Fruit fly (Drosophila melanogaster) whole organism, embryonic: ENCODE data around the gene Glg1.
A peak's percentile ranks its signal among the peaks of the same experiment; 100 is the strongest.

Source experiments
- Bgb ChIP-seq: fragments of 200-800 bp; sonication (Bioruptor generic); IDR thresholded peaks from 2 replicates; pipeline ENCODE4 v1.3.6; 2022; ENCODE audit warnings: missing biosample characterization, missing genetic modification characterization; ENCODE audit not compliant: partially characterized antibody
- CG10366 ChIP-seq: fragments of 200-800 bp; sonication (Bioruptor generic); IDR thresholded peaks from 2 replicates; pipeline ENCODE4 v1.3.6; 2022; ENCODE audit warnings: missing biosample characterization, missing genetic modification characterization
- CG11398 ChIP-seq: fragments of 200-800 bp; sonication (Bioruptor generic); optimal IDR thresholded peaks from 2 replicates; lab custom pipeline; 2016; ENCODE audit warnings: missing biosample characterization, missing genetic modification characterization
- CG11560 ChIP-seq: fragments of 200-800 bp; sonication (Bioruptor generic); IDR thresholded peaks from 3 replicates; pipeline ENCODE4 v1.3.6; 2022; ENCODE audit warnings: missing biosample characterization, missing genetic modification characterization
- CG12942 ChIP-seq: fragments of 200-800 bp; sonication (Bioruptor generic); optimal IDR thresholded peaks from 3 replicates; lab custom pipeline; 2016; ENCODE audit warnings: missing biosample characterization, missing genetic modification characterization
- CG13296 ChIP-seq: fragments of 200-800 bp; sonication (Bioruptor generic); optimal IDR thresholded peaks from 3 replicates; lab custom pipeline; 2018; ENCODE audit warnings: missing biosample characterization, mild to moderate bottlenecking, missing genetic modification characterization
- CG13624 ChIP-seq: fragments of 200-800 bp; sonication (Bioruptor generic); optimal IDR thresholded peaks from 2 replicates; lab custom pipeline; 2016; ENCODE audit warnings: missing biosample characterization, missing genetic modification characterization
- CG14965 ChIP-seq: fragments of 200-800 bp; sonication (Bioruptor generic); optimal IDR thresholded peaks from 2 replicates; lab custom pipeline; 2016; ENCODE audit warnings: missing biosample characterization, missing genetic modification characterization, borderline replicate concordance
- CG15269 ChIP-seq: fragments of 200-800 bp; sonication (Bioruptor generic); optimal IDR thresholded peaks from 2 replicates; lab custom pipeline; 2018; ENCODE audit warnings: missing biosample characterization, mild to moderate bottlenecking, missing genetic modification characterization, moderate library complexity
- CG1529 ChIP-seq: fragments of 200-800 bp; sonication (Bioruptor generic); optimal IDR thresholded peaks from 3 replicates; lab custom pipeline; 2018; ENCODE audit warnings: missing biosample characterization, missing genetic modification characterization
- CG15696 ChIP-seq: fragments of 200-800 bp; sonication (Bioruptor generic); optimal IDR thresholded peaks from 2 replicates; lab custom pipeline; 2019; ENCODE audit warnings: missing biosample characterization, mild to moderate bottlenecking, missing genetic modification characterization, moderate library complexity
- CG17186 ChIP-seq: fragments of 200-800 bp; sonication (Bioruptor generic); optimal IDR thresholded peaks from 3 replicates; lab custom pipeline; 2017; ENCODE audit warnings: missing biosample characterization, missing genetic modification reagents, missing genetic modification characterization
- CG17328 ChIP-seq: fragments of 200-800 bp; sonication (Bioruptor generic); IDR thresholded peaks from 2 replicates; pipeline ENCODE4 v1.3.6; 2022; ENCODE audit warnings: missing biosample characterization, missing genetic modification characterization
- CG17912 ChIP-seq: fragments of 200-800 bp; sonication (Bioruptor generic); optimal IDR thresholded peaks from 2 replicates; lab custom pipeline; 2018; ENCODE audit warnings: missing biosample characterization, mild to moderate bottlenecking, missing genetic modification characterization
- CG30431 ChIP-seq: fragments of 200-800 bp; sonication (Bioruptor generic); optimal IDR thresholded peaks from 2 replicates; lab custom pipeline; 2017; ENCODE audit warnings: missing biosample characterization, missing genetic modification characterization
- CG5953 ChIP-seq: fragments of 200-800 bp; sonication (Bioruptor generic); IDR thresholded peaks from 2 replicates; pipeline ENCODE4 v1.3.6; 2022; ENCODE audit warnings: missing biosample characterization, missing genetic modification characterization
- CG6689 ChIP-seq: fragments of 200-800 bp; sonication (Bioruptor generic); IDR thresholded peaks from 2 replicates; pipeline ENCODE4 v1.3.6; 2022; ENCODE audit warnings: missing biosample characterization, missing genetic modification characterization
- CG8765 ChIP-seq: fragments of 200-800 bp; sonication (Bioruptor generic); IDR thresholded peaks from 2 replicates; pipeline ENCODE4 v1.3.6; 2022; ENCODE audit warnings: missing biosample characterization, missing genetic modification characterization
- CG8924 ChIP-seq: fragments of 200-800 bp; optimal IDR thresholded peaks from 3 replicates; lab custom pipeline; 2019; ENCODE audit warnings: missing biosample characterization, mild to moderate bottlenecking, missing genetic modification characterization, moderate library complexity
- CG9609 ChIP-seq: fragments of 200-800 bp; sonication (Bioruptor generic); optimal IDR thresholded peaks from 3 replicates; lab custom pipeline; 2016; ENCODE audit warnings: missing biosample characterization, missing genetic modification characterization
- CG9876 ChIP-seq: fragments of 200-800 bp; sonication (Bioruptor generic); optimal IDR thresholded peaks from 2 replicates; lab custom pipeline; 2016; ENCODE audit warnings: missing biosample characterization, missing genetic modification characterization
- CTCF ChIP-seq: fragments of 200-800 bp; sonication (Bioruptor generic); optimal IDR thresholded peaks from 2 replicates; lab custom pipeline; 2017; ENCODE audit warnings: missing biosample characterization, mild to moderate bottlenecking, missing genetic modification characterization, moderate library complexity
- CkIIα-i1 ChIP-seq: fragments of 200-800 bp; sonication (Bioruptor generic); IDR thresholded peaks from 2 replicates; pipeline ENCODE4 v1.3.6; 2022; ENCODE audit warnings: missing biosample characterization, missing genetic modification characterization
- CrebB ChIP-seq: fragments of 200-800 bp; sonication (Bioruptor generic); optimal IDR thresholded peaks from 3 replicates; lab custom pipeline; 2018; ENCODE audit warnings: missing biosample characterization, mild to moderate bottlenecking, missing genetic modification characterization
- D19A ChIP-seq: fragments of 200-800 bp; optimal IDR thresholded peaks from 3 replicates; lab custom pipeline; 2019; ENCODE audit warnings: missing biosample characterization, mild to moderate bottlenecking, missing genetic modification characterization, moderate library complexity
- Ets65A ChIP-seq: fragments of 200-800 bp; sonication (Bioruptor generic); peaks from one replicate; lab custom pipeline; 2016; ENCODE audit warnings: missing biosample characterization, missing genetic modification characterization
- HLH3B ChIP-seq: fragments of 200-800 bp; sonication (Bioruptor generic); IDR thresholded peaks from 2 replicates; pipeline ENCODE4 v1.3.6; 2022; ENCODE audit warnings: missing biosample characterization, missing genetic modification characterization
- Hand ChIP-seq: fragments of 200-800 bp; sonication (Bioruptor generic); optimal IDR thresholded peaks from 2 replicates; lab custom pipeline; 2017; ENCODE audit warnings: mild to moderate bottlenecking, missing biosample characterization, missing genetic modification reagents, missing genetic modification characterization
- HmgZ ChIP-seq: fragments of 200-800 bp; sonication (Bioruptor generic); optimal IDR thresholded peaks from 2 replicates; lab custom pipeline; 2018; ENCODE audit warnings: missing biosample characterization, mild to moderate bottlenecking, missing genetic modification characterization
- Hr39 ChIP-seq: fragments of >200 bp; optimal IDR thresholded peaks from 2 replicates; lab custom pipeline; 2017
- Med ChIP-seq: fragments of 200-800 bp; sonication (Bioruptor generic); peaks from one replicate; lab custom pipeline; 2016; ENCODE audit warnings: missing biosample characterization, missing genetic modification characterization, mild to moderate bottlenecking, inconsistent platforms, moderate library complexity
- Oaz ChIP-seq: fragments of 200-800 bp; sonication (Bioruptor generic); IDR thresholded peaks from 2 replicates; pipeline ENCODE4 v1.3.6; 2022; ENCODE audit warnings: missing biosample characterization, missing genetic modification characterization
- Optix ChIP-seq: fragments of 200-800 bp; sonication (Bioruptor generic); IDR thresholded peaks from 3 replicates; pipeline ENCODE4 v1.3.6; 2022; ENCODE audit warnings: missing biosample characterization, missing genetic modification characterization
- ase ChIP-seq: fragments of 200-800 bp; sonication (Bioruptor generic); IDR thresholded peaks from 3 replicates; pipeline ENCODE4 v1.3.6; 2022; ENCODE audit warnings: missing biosample characterization, missing genetic modification characterization
- dan ChIP-seq: fragments of 200-800 bp; sonication (Bioruptor generic); IDR thresholded peaks from 2 replicates; pipeline ENCODE4 v1.3.6; 2022; ENCODE audit warnings: missing biosample characterization, missing genetic modification characterization
- dati ChIP-seq: fragments of 200-800 bp; sonication (Bioruptor generic); IDR thresholded peaks from 2 replicates; pipeline ENCODE4 v1.3.6; 2022; ENCODE audit warnings: missing biosample characterization, missing genetic modification characterization
- fru ChIP-seq: fragments of >200 bp; optimal IDR thresholded peaks from 2 replicates; lab custom pipeline; 2017
- ftz-f1 ChIP-seq: fragments of 200-800 bp; sonication (Bioruptor generic); optimal IDR thresholded peaks from 2 replicates; lab custom pipeline; 2016; ENCODE audit warnings: missing biosample characterization, missing genetic modification characterization
- gce ChIP-seq: fragments of 200-800 bp; sonication (Bioruptor generic); IDR thresholded peaks from 3 replicates; pipeline ENCODE4 v1.3.6; 2022; ENCODE audit warnings: missing biosample characterization, missing genetic modification characterization
- gsb-n ChIP-seq: fragments of 200-800 bp; sonication (Bioruptor generic); optimal IDR thresholded peaks from 3 replicates; lab custom pipeline; 2018; ENCODE audit warnings: missing biosample characterization, mild to moderate bottlenecking, missing genetic modification characterization
- gt ChIP-seq: fragments of 200-800 bp; sonication (Bioruptor generic); IDR thresholded peaks from 2 replicates; pipeline ENCODE4 v1.3.6; 2022; ENCODE audit warnings: missing biosample characterization, missing genetic modification characterization
- hth ChIP-seq: fragments of >200 bp; optimal IDR thresholded peaks from 2 replicates; lab custom pipeline; 2017; ENCODE audit warnings: inconsistent platforms
- inv ChIP-seq: fragments of 200-800 bp; sonication (Bioruptor generic); IDR thresholded peaks from 2 replicates; pipeline ENCODE4 v1.3.6; 2022; ENCODE audit warnings: missing biosample characterization, missing genetic modification characterization; ENCODE audit not compliant: partially characterized antibody
- jigr1 ChIP-seq: fragments of 200-800 bp; sonication (Bioruptor generic); IDR thresholded peaks from 3 replicates; pipeline ENCODE4 v1.3.6; 2022; ENCODE audit warnings: missing biosample characterization, missing genetic modification characterization
- maf-S ChIP-seq: fragments of 200-800 bp; sonication (Bioruptor generic); optimal IDR thresholded peaks from 2 replicates; lab custom pipeline; 2016; ENCODE audit warnings: missing biosample characterization, missing genetic modification characterization
- otp ChIP-seq: fragments of 200-800 bp; sonication (Bioruptor generic); IDR thresholded peaks from 3 replicates; pipeline ENCODE4, ENCODE4 v1.3.6; 2022; ENCODE audit warnings: missing biosample characterization, missing genetic modification characterization
- repo ChIP-seq: fragments of 200-800 bp; sonication (Bioruptor generic); optimal IDR thresholded peaks from 2 replicates; lab custom pipeline; 2016; ENCODE audit warnings: missing biosample characterization, missing genetic modification characterization
- run ChIP-seq: fragments of 200-800 bp; sonication (Bioruptor generic); optimal IDR thresholded peaks from 3 replicates; lab custom pipeline; 2018; ENCODE audit warnings: missing biosample characterization, mild to moderate bottlenecking, missing genetic modification characterization
- sc ChIP-seq, 3 experiments: fragments of >200 bp in 2 of 3; fragments of 200-800 bp in 1 of 3; sonication (Bioruptor generic) in 1 of 3; optimal IDR thresholded peaks; 2 replicates in 2 of 3; 3 replicates in 1 of 3; lab custom pipeline; 2017; ENCODE audit warnings: mild to moderate bottlenecking in 1 of 3, missing biosample characterization in 1 of 3, missing genetic modification characterization in 1 of 3, missing genetic modification reagents in 1 of 3
- scrt ChIP-seq: fragments of 200-800 bp; sonication (Bioruptor generic); optimal IDR thresholded peaks from 2 replicates; lab custom pipeline; 2018; ENCODE audit warnings: missing biosample characterization, mild to moderate bottlenecking, missing genetic modification characterization, moderate library complexity
- sisA ChIP-seq: fragments of 200-800 bp; sonication (Bioruptor generic); IDR thresholded peaks from 2 replicates; pipeline ENCODE4 v1.3.6; 2022; ENCODE audit warnings: missing biosample characterization, missing genetic modification characterization
- trh ChIP-seq: fragments of 200-800 bp; sonication (Bioruptor generic); optimal IDR thresholded peaks from 2 replicates; lab custom pipeline; 2016; ENCODE audit warnings: missing biosample characterization, missing genetic modification characterization
- unpg ChIP-seq: fragments of 200-800 bp; sonication (Bioruptor generic); optimal IDR thresholded peaks from 3 replicates; lab custom pipeline; 2018; ENCODE audit warnings: missing biosample characterization, mild to moderate bottlenecking, missing genetic modification characterization, moderate library complexity

Glg1 gene

DNA sequence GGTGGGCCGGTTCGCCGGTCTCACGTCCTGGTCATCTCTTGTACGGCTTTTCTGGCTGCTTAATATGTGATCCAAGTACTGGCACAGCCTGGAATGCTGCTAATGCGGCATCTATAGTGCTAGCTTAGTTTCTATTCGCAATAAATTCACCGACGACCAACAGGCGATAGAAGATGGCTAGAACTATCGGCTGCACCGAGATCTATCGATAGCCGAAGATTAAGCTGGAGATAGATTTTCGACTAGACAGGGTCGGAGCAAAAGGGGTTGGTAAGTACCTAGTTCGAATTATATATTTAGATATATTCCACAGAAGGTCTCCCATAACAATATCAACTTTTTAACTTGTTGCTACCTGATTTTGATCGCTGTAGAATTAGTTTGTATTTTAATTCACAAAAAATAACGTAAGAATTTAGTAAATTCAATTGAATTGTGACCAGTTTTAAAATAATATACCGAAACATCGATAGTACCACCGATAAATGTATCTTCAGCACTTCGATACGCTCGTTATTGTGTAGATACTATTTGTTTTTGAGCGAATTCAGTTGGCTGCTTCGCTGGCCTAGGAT lies at the start of gene Glg1, which contains the start of gene M6 (continued):
- peak; percentile 49; the same call in 1 of the 2 replicates for TF ChIP-seq CG6689 (GFP tag; lab: Robert Waterston, UW)
- no peak for TF ChIP-seq CkIIα-i1 (GFP tag; lab: Robert Waterston, UW)
- no peak for TF ChIP-seq hth (lab: Kevin White, UChicago)
- no peak for TF ChIP-seq CG14965 (GFP tag; lab: Kevin White, UChicago)
- TF ChIP-seq ftz-f1 (GFP tag; lab: Kevin White, UChicago) = peak; percentile 12
- TF ChIP-seq CG13624 = peak; percentile 44
- TF ChIP-seq Optix (GFP tag; lab: Robert Waterston, UW) = no peak
- no peak for TF ChIP-seq otp (GFP tag; lab: Robert Waterston, UW)
- TF ChIP-seq run (tag; lab: Kevin White, UChicago) = no peak
- TF ChIP-seq CTCF = peak; percentile 63
- peak; percentile 54; the same call in 1 of the 2 replicates for TF ChIP-seq CG10366 (GFP tag; lab: Robert Waterston, UW)
- peak; percentile 94 for TF ChIP-seq Ets65A (GFP tag; lab: Kevin White, UChicago)
- peak; percentile 76 for TF ChIP-seq gsb-n (tag; lab: Kevin White, UChicago)
- TF ChIP-seq HLH3B = peak; percentile 35; the same call in 1 of the 2 replicates
- peak; percentile 17; the same call in 1 of the 2 replicates for TF ChIP-seq sisA (GFP tag; lab: Robert Waterston, UW)
- no peak for TF ChIP-seq dan (GFP tag; lab: Robert Waterston, UW)
- no peak for TF ChIP-seq CrebB (tag; lab: Kevin White, UChicago)
- TF ChIP-seq CG13296 (GFP tag; lab: Kevin White, UChicago) = peak; percentile 43
- TF ChIP-seq CG8924 (tag; lab: Kevin White, UChicago) = peak; percentile 73
- peak; percentile 47 for TF ChIP-seq maf-S
- TF ChIP-seq Med = peak; percentile 90
- TF ChIP-seq inv (GFP tag; lab: Robert Waterston, UW) = peak; percentile 92
- TF ChIP-seq CG30431 (GFP tag; lab: Kevin White, UChicago) = no peak
- TF ChIP-seq repo (GFP tag; lab: Kevin White, UChicago) = no peak
- TF ChIP-seq CG11398 (GFP tag; lab: Kevin White, UChicago) = no peak
- no peak for TF ChIP-seq gce
- no peak for TF ChIP-seq CG8765 (GFP tag; lab: Robert Waterston, UW)
- TF ChIP-seq CG15269 = peak; percentile 74
- no peak for TF ChIP-seq Hand (GFP tag; lab: Kevin White, UChicago)
- no peak for TF ChIP-seq sc (optimal IDR thresholded peaks at IDR 0.05; lab: Kevin White, UChicago)
- no peak for TF ChIP-seq sc (GFP tag; optimal IDR thresholded peaks at IDR 0.05; lab: Kevin White, UChicago)
- peak; percentile 19; the same call in 1 of the 3 replicates for TF ChIP-seq CG11560 (tag; lab: Robert Waterston, UW)
- no peak for TF ChIP-seq Oaz (GFP tag; lab: Robert Waterston, UW)
- TF ChIP-seq CG9609 (GFP tag; lab: Kevin White, UChicago) = peak; percentile 63
- peak; percentile 46 for TF ChIP-seq CG12942 (GFP tag; lab: Kevin White, UChicago)
- TF ChIP-seq CG17328 (GFP tag; lab: Robert Waterston, UW) = peak; percentile 67
- peak; percentile 54 for TF ChIP-seq unpg (GFP tag; lab: Kevin White, UChicago)
- no peak for TF ChIP-seq dati (GFP tag; lab: Robert Waterston, UW)
- TF ChIP-seq scrt (GFP tag; lab: Kevin White, UChicago) = peak; percentile 74
- peak; percentile 57; the same call in 2 of the 3 replicates for TF ChIP-seq ase (GFP tag; lab: Robert Waterston, UW)
- TF ChIP-seq CG17186 = peak; percentile 57
- no peak for TF ChIP-seq CG1529 (GFP tag; lab: Kevin White, UChicago)
- peak; percentile 23 for TF ChIP-seq trh (GFP tag; lab: Kevin White, UChicago)
- no peak for TF ChIP-seq jigr1 (GFP tag; lab: Robert Waterston, UW)
- TF ChIP-seq HmgZ (tag; lab: Kevin White, UChicago) = peak; percentile 72
- peak; percentile 66 for TF ChIP-seq CG15696
- TF ChIP-seq CG9876 (GFP tag; lab: Kevin White, UChicago) = peak; percentile 0
- TF ChIP-seq Bgb (GFP tag; lab: Robert Waterston, UW) = peak; percentile 94
- TF ChIP-seq gt (GFP tag; lab: Robert Waterston, UW) = no peak
- TF ChIP-seq D19A = peak; percentile 51
- TF ChIP-seq fru (lab: Kevin White, UChicago) = no peak
- no peak for TF ChIP-seq Hr39 (lab: Kevin White, UChicago)
- TF ChIP-seq CG17912 = no peak
- TF ChIP-seq CG5953 (GFP tag; lab: Robert Waterston, UW) = no peak
